Worm (Caenorhabditis elegans) whole organism, L2 larva: ENCODE results near the gene srx-26.
A peak's percentile ranks its signal among the peaks of the same experiment; 100 is the strongest.

Experiments used
- C34F6.9 ChIP-seq: fragments of 150-350 bp; optimal IDR thresholded peaks from 2 replicates; lab custom pipeline; 2014; ENCODE audit warnings: missing biosample characterization, missing genetic modification characterization
- F13H6.1 ChIP-seq: sonication (generic microtip); optimal IDR thresholded peaks from 2 replicates; lab custom pipeline; 2016; ENCODE audit warnings: missing genetic modification characterization, missing compliant biosample characterization
- ZK546.5 ChIP-seq: sonication (generic microtip); optimal IDR thresholded peaks from 2 replicates; lab custom pipeline; 2017; ENCODE audit warnings: missing biosample characterization, missing genetic modification characterization
- alr-1 ChIP-seq: fragments of 150-350 bp; optimal IDR thresholded peaks from 2 replicates; lab custom pipeline; 2014; ENCODE audit warnings: missing biosample characterization, missing genetic modification characterization
- aly-2 ChIP-seq: fragments of 150-350 bp; optimal IDR thresholded peaks from 2 replicates; lab custom pipeline; 2014; ENCODE audit warnings: missing biosample characterization, missing genetic modification characterization
- blmp-1 ChIP-seq: sonication (generic microtip); optimal IDR thresholded peaks from 2 replicates; lab custom pipeline; 2017; ENCODE audit warnings: missing genetic modification characterization, mild to moderate bottlenecking, missing compliant biosample characterization, antibody characterized with exemption, moderate library complexity; ENCODE audit not compliant: insufficient read depth
- ceh-16 ChIP-seq: fragments of 150-350 bp; optimal IDR thresholded peaks from 2 replicates; lab custom pipeline; 2014; ENCODE audit warnings: missing biosample characterization, missing genetic modification characterization
- ceh-82 ChIP-seq: fragments of 150-350 bp; optimal IDR thresholded peaks from 2 replicates; lab custom pipeline; 2014; ENCODE audit warnings: missing biosample characterization, missing genetic modification characterization
- dmd-4 ChIP-seq: sonication (generic microtip); optimal IDR thresholded peaks from 2 replicates; lab custom pipeline; 2017; ENCODE audit warnings: missing biosample characterization, missing genetic modification characterization
- egl-27 ChIP-seq: sonication (generic microtip); optimal IDR thresholded peaks from 3 replicates; lab custom pipeline; 2017; ENCODE audit warnings: missing biosample characterization, missing genetic modification reagents, missing genetic modification characterization
- elt-3 ChIP-seq: sonication (generic microtip); optimal IDR thresholded peaks from 2 replicates; lab custom pipeline; 2017; ENCODE audit warnings: missing biosample characterization, missing genetic modification characterization
- fos-1 ChIP-seq: fragments of 150-350 bp; optimal IDR thresholded peaks from 2 replicates; lab custom pipeline; 2014; ENCODE audit warnings: missing biosample characterization, missing genetic modification characterization
- gmeb-1 ChIP-seq: fragments of 150-350 bp; optimal IDR thresholded peaks from 2 replicates; lab custom pipeline; 2014; ENCODE audit warnings: missing biosample characterization, missing genetic modification characterization
- lin-11 ChIP-seq: fragments of 150-350 bp; sonication (generic microtip); optimal IDR thresholded peaks from 2 replicates; lab custom pipeline; 2014; ENCODE audit warnings: missing biosample characterization, missing genetic modification characterization, inconsistent platforms, mixed read lengths
- lin-13 ChIP-seq: fragments of 150-350 bp; optimal IDR thresholded peaks from 2 replicates; lab custom pipeline; 2014; ENCODE audit warnings: missing biosample characterization, missing genetic modification reagents, missing genetic modification characterization
- lin-39 ChIP-seq: fragments of 150-350 bp; optimal IDR thresholded peaks from 2 replicates; lab custom pipeline; 2014; ENCODE audit warnings: missing biosample characterization, missing genetic modification reagents, missing genetic modification characterization
- mab-5 ChIP-seq: fragments of 150-350 bp; optimal IDR thresholded peaks from 2 replicates; lab custom pipeline; 2014; ENCODE audit warnings: missing biosample characterization, missing genetic modification characterization
- mdl-1 ChIP-seq, 2 experiments: fragments of 150-350 bp in 1 of 2; sonication (generic microtip) in 1 of 2; optimal IDR thresholded peaks; 2 replicates each; lab custom pipeline; 2017; ENCODE audit warnings: missing biosample characterization in 2 of 2, missing genetic modification characterization in 2 of 2
- nhr-10 ChIP-seq: sonication (generic microtip); optimal IDR thresholded peaks from 2 replicates; lab custom pipeline; 2017; ENCODE audit warnings: missing biosample characterization, missing genetic modification characterization
- nhr-11 ChIP-seq: fragments of 150-350 bp; optimal IDR thresholded peaks from 2 replicates; lab custom pipeline; 2014; ENCODE audit warnings: missing biosample characterization, missing genetic modification characterization
- nhr-12 ChIP-seq: fragments of 150-350 bp; optimal IDR thresholded peaks from 2 replicates; lab custom pipeline; 2014; ENCODE audit warnings: missing biosample characterization, missing genetic modification characterization
- nhr-129 ChIP-seq: fragments of 150-350 bp; optimal IDR thresholded peaks from 2 replicates; lab custom pipeline; 2014; ENCODE audit warnings: missing biosample characterization, missing genetic modification characterization
- nhr-21 ChIP-seq: fragments of 150-350 bp; optimal IDR thresholded peaks from 2 replicates; lab custom pipeline; 2014; ENCODE audit warnings: missing biosample characterization, missing genetic modification characterization
- nhr-23 ChIP-seq: fragments of 150-350 bp; optimal IDR thresholded peaks from 2 replicates; lab custom pipeline; 2014; ENCODE audit warnings: missing biosample characterization, missing genetic modification reagents, missing genetic modification characterization
- nhr-77 ChIP-seq: fragments of 150-350 bp; optimal IDR thresholded peaks from 2 replicates; lab custom pipeline; 2014; ENCODE audit warnings: missing biosample characterization, missing genetic modification characterization
- sem-4 ChIP-seq: fragments of 150-350 bp; optimal IDR thresholded peaks from 2 replicates; lab custom pipeline; 2014; ENCODE audit warnings: missing biosample characterization, missing genetic modification reagents, missing genetic modification characterization
- sma-3 ChIP-seq: sonication (generic microtip); optimal IDR thresholded peaks from 2 replicates; lab custom pipeline; 2016; ENCODE audit warnings: missing genetic modification reagents, missing genetic modification characterization, missing compliant biosample characterization
- sma-9 ChIP-seq, 2 experiments: fragments of 150-350 bp in 1 of 2; sonication (generic microtip) in 1 of 2; optimal IDR thresholded peaks; 2 replicates each; lab custom pipeline; 2014 to 2016; ENCODE audit warnings: missing genetic modification characterization in 2 of 2, mild to moderate bottlenecking in 1 of 2, missing biosample characterization in 1 of 2, missing compliant biosample characterization in 1 of 2, missing genetic modification reagents in 1 of 2, moderate library complexity in 1 of 2
- snpc-4 ChIP-seq: fragments of 150-350 bp; optimal IDR thresholded peaks from 2 replicates; lab custom pipeline; 2014; ENCODE audit warnings: missing biosample characterization, missing genetic modification characterization
- unc-39 ChIP-seq: fragments of 150-350 bp; optimal IDR thresholded peaks from 2 replicates; lab custom pipeline; 2014; ENCODE audit warnings: missing biosample characterization, missing genetic modification characterization
- unc-55 ChIP-seq: fragments of 150-350 bp; sonication (generic microtip); optimal IDR thresholded peaks from 3 replicates; lab custom pipeline; 2014; ENCODE audit warnings: missing biosample characterization, missing genetic modification reagents, missing genetic modification characterization
- unc-62 ChIP-seq: fragments of 150-350 bp; optimal IDR thresholded peaks from 2 replicates; lab custom pipeline; 2014; ENCODE audit warnings: missing biosample characterization, missing genetic modification reagents, missing genetic modification characterization
- ztf-1 ChIP-seq: fragments of 200-800 bp; sonication (Bioruptor generic); conservative IDR thresholded peaks from 2 replicates; pipeline ENCODE4 v1.3.6; 2022; ENCODE audit warnings: missing genetic modification characterization, missing compliant biosample characterization
- ztf-11 ChIP-seq: sonication (generic microtip); optimal IDR thresholded peaks from 2 replicates; lab custom pipeline; 2017; ENCODE audit warnings: missing biosample characterization, missing genetic modification characterization
- ztf-4 ChIP-seq: fragments of 150-350 bp; optimal IDR thresholded peaks from 2 replicates; lab custom pipeline; 2014; ENCODE audit warnings: missing biosample characterization, missing genetic modification characterization

The srx-26 gene

ce11 chrV:2753007-2753406 is at the start of gene srx-26:
srx-26 (minus strand) TSS chrV:2753107.
- TF ChIP-seq sma-9 (GFP tag; optimal IDR thresholded peaks at IDR 0.05; lab: Kevin White, UChicago): no peak
- no peak for TF ChIP-seq sma-9 (tag; optimal IDR thresholded peaks at IDR 0.05; lab: Kevin White, UChicago)

ce11 chrV:2801955-2802354 is 49.0 kb upstream of the srx-26 start:
- no peak for TF ChIP-seq aly-2 (tag; lab: Kevin White, UChicago)
- no peak for TF ChIP-seq ztf-11 (tag; lab: Kevin White, UChicago)
- no peak for TF ChIP-seq sma-9 (GFP tag; optimal IDR thresholded peaks at IDR 0.05; lab: Kevin White, UChicago)
- TF ChIP-seq sma-9 (tag; optimal IDR thresholded peaks at IDR 0.05; lab: Kevin White, UChicago): no peak
- peak; percentile 43 for TF ChIP-seq nhr-129 (tag; lab: Kevin White, UChicago)
- TF ChIP-seq unc-39 (tag; lab: Kevin White, UChicago): no peak
- TF ChIP-seq sma-3: no peak
- TF ChIP-seq nhr-10 (tag; lab: Kevin White, UChicago): no peak
- TF ChIP-seq ztf-1 (GFP tag; lab: Robert Waterston, UW): no peak
- TF ChIP-seq, all 48 proteins: peak for 1

ce11 chrV:2800676-2801075 is 47.8 kb upstream of the srx-26 start:
- no peak for TF ChIP-seq snpc-4 (tag; lab: Kevin White, UChicago)
- TF ChIP-seq egl-27 (tag; lab: Kevin White, UChicago): no peak
- TF ChIP-seq ceh-16 (tag; lab: Kevin White, UChicago): no peak
- TF ChIP-seq sem-4 (tag; lab: Kevin White, UChicago): no peak
- TF ChIP-seq, all 48 proteins: peak for 0

ce11 chrV:2799172-2799869 is 46.4 kb upstream of the srx-26 start:
- no peak for TF ChIP-seq nhr-129 (tag; lab: Kevin White, UChicago)
- no peak for TF ChIP-seq ztf-4 (tag; lab: Kevin White, UChicago)
- no peak for TF ChIP-seq sma-3

DNA sequence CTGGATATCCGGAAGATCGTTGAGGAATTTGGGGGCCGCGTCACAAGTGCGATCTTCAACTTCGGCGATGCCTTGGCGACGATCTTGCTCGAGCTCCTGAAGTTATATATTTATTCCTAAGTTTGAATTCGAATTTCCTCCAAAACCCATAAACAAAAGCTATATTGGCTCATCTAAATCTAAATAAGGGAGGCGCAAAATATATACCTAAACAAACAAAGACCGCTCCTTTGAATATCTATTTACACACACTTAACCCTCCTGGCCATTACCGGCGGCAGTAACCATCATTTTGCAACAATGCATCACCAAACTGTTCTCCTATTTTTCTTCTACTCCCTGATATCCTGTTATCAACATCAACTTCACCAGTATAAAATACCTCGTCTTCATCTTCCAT is 43.1 kb upstream of the srx-26 start, which contains the start of gene F54E2.2:
F54E2.2 (plus strand) TSS at position 301 of the 400 bp plus-strand sequence.
- TF ChIP-seq nhr-23 (tag; lab: Kevin White, UChicago): no peak
- TF ChIP-seq nhr-77 (tag; lab: Kevin White, UChicago): no peak
- TF ChIP-seq nhr-11: no peak
- no peak for TF ChIP-seq ZK546.5 (tag; lab: Kevin White, UChicago)
- no peak for TF ChIP-seq gmeb-1 (tag; lab: Kevin White, UChicago)
- no peak for TF ChIP-seq ceh-82 (tag; lab: Kevin White, UChicago)
- TF ChIP-seq nhr-21 (tag; lab: Kevin White, UChicago): no peak
- TF ChIP-seq blmp-1 (tag; lab: Kevin White, UChicago): no peak
- no peak for TF ChIP-seq C34F6.9
- TF ChIP-seq fos-1 (tag; lab: Kevin White, UChicago): no peak
- TF ChIP-seq lin-11 (tag; lab: Kevin White, UChicago): no peak
- TF ChIP-seq unc-39 (tag; lab: Kevin White, UChicago): no peak
- TF ChIP-seq mdl-1 (tag; optimal IDR thresholded peaks at IDR 0.05; lab: Kevin White, UChicago): no peak
- TF ChIP-seq lin-39: no peak
- no peak for TF ChIP-seq nhr-12 (tag; lab: Kevin White, UChicago)

DNA sequence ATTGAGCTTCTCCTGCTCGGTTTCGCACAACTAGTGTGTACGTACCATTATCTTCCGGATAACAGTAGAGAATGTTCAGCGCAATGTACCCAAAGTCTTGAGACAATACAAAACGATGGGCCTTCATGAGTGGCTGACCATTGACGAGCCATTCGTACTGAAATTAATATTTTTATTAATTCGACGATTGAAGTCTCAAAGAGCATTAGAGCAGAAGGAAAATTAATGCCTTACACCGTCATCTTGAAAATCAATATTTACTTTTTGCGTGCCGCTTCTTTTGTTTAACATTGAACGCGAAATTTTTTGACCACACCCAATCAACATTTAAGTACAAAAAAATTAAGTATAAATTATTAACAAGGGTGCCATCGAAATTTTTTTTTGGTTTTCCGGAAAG is 40.1 kb upstream of the srx-26 start:
- TF ChIP-seq unc-39 (tag; lab: Kevin White, UChicago): no peak
- TF ChIP-seq sem-4 (tag; lab: Kevin White, UChicago): no peak
- no peak for TF ChIP-seq C34F6.9
- TF ChIP-seq alr-1 (tag; lab: Kevin White, UChicago): no peak
- TF ChIP-seq F13H6.1: no peak
- TF ChIP-seq ceh-82 (tag; lab: Kevin White, UChicago): no peak
- no peak for TF ChIP-seq elt-3 (tag; lab: Kevin White, UChicago)
- TF ChIP-seq lin-13 (GFP tag; lab: Kevin White, UChicago): no peak
- no peak for TF ChIP-seq dmd-4
- no peak for TF ChIP-seq gmeb-1 (tag; lab: Kevin White, UChicago)
- TF ChIP-seq sma-3: no peak
- TF ChIP-seq ceh-16 (tag; lab: Kevin White, UChicago): no peak
- TF ChIP-seq unc-62 (GFP tag; lab: Kevin White, UChicago): no peak
- TF ChIP-seq ztf-4 (tag; lab: Kevin White, UChicago): no peak
- TF ChIP-seq unc-55 (GFP tag; lab: Kevin White, UChicago): no peak
- TF ChIP-seq mab-5 (tag; lab: Kevin White, UChicago): no peak
- TF ChIP-seq, all 48 proteins: peak for 0
